Fruit fly (Drosophila melanogaster): Measurements from ENCODE around the gene Spn77Bc.

dm6 chr3L:20316956-20317589 lies 25.4 kb upstream of the Spn77Bc start, which contains the start of gene Spn77Ba:
- TF ChIP-seq lola (GFP tag; optimal IDR thresholded peaks at IDR 0.05) (no peak), CG9705 (GFP tag; optimal IDR thresholded peaks at IDR 0.05) (no peak), br (GFP tag; optimal IDR thresholded peaks at IDR 0.05) (no peak), brk (GFP tag; optimal IDR thresholded peaks at IDR 0.05) (no peak), Mio (GFP tag; optimal IDR thresholded peaks at IDR 0.05) (no peak), psq (GFP tag; optimal IDR thresholded peaks at IDR 0.05) (peak; percentile 19), Sp1 (GFP tag; optimal IDR thresholded peaks at IDR 0.05) (no peak), woc (GFP tag; optimal IDR thresholded peaks at IDR 0.05) (no peak), pan (optimal IDR thresholded peaks at IDR 0.05) (no peak), Abd-B (GFP tag; optimal IDR thresholded peaks at IDR 0.05) (no peak), Hr78 (GFP tag; optimal IDR thresholded peaks at IDR 0.05) (no peak)

Measured in whole organism, wandering third instar larva.